Fruit fly (Drosophila melanogaster) whole organism, embryonic: ENCODE measurements around the gene Adsl.

Source experiments
- CG1024 ChIP-seq: fragments of 200-800 bp; sonication (Bioruptor generic); IDR thresholded peaks from 2 replicates; pipeline ENCODE4 v1.3.6; 2022; ENCODE audit warnings: missing biosample characterization, missing genetic modification characterization
- CG10565 ChIP-seq: fragments of 200-800 bp; sonication (Bioruptor generic); optimal IDR thresholded peaks from 3 replicates; lab custom pipeline; 2016; ENCODE audit warnings: missing biosample characterization, mild to moderate bottlenecking, missing genetic modification characterization
- CG11695 ChIP-seq: fragments of 200-800 bp; sonication (Bioruptor generic); IDR thresholded peaks from 3 replicates; pipeline ENCODE4 v1.3.6; 2022; ENCODE audit warnings: missing biosample characterization, missing genetic modification characterization
- CG12744 ChIP-seq: fragments of 200-800 bp; sonication (Bioruptor generic); optimal IDR thresholded peaks from 2 replicates; lab custom pipeline; 2016; ENCODE audit warnings: missing biosample characterization, missing genetic modification characterization
- CG14710 ChIP-seq: fragments of 200-800 bp; sonication (Bioruptor generic); optimal IDR thresholded peaks from 3 replicates; lab custom pipeline; 2019; ENCODE audit warnings: missing biosample characterization, mild to moderate bottlenecking, missing genetic modification characterization, moderate library complexity
- CG15073 ChIP-seq: fragments of 200-800 bp; sonication (Bioruptor generic); optimal IDR thresholded peaks from 2 replicates; lab custom pipeline; 2016; ENCODE audit warnings: missing biosample characterization, missing genetic modification characterization
- CG17359 ChIP-seq: fragments of 200-800 bp; sonication (Bioruptor generic); optimal IDR thresholded peaks from 3 replicates; lab custom pipeline; 2018; ENCODE audit warnings: missing biosample characterization, mild to moderate bottlenecking, missing genetic modification characterization, moderate library complexity
- CG1832 ChIP-seq: fragments of 200-800 bp; sonication (Bioruptor generic); optimal IDR thresholded peaks from 2 replicates; lab custom pipeline; 2017; ENCODE audit warnings: missing biosample characterization, mild to moderate bottlenecking, missing genetic modification characterization, inconsistent platforms
- CG31224 ChIP-seq: fragments of 200-800 bp; sonication (Bioruptor generic); IDR thresholded peaks from 2 replicates; pipeline ENCODE4 v1.3.6; 2022; ENCODE audit warnings: missing biosample characterization, missing genetic modification characterization
- CG32532 ChIP-seq: fragments of 200-800 bp; sonication (Bioruptor generic); IDR thresholded peaks from 2 replicates; pipeline ENCODE4 v1.3.6; 2022; ENCODE audit warnings: missing biosample characterization, missing genetic modification characterization
- CG34422 ChIP-seq: fragments of 200-800 bp; sonication (Bioruptor generic); IDR thresholded peaks from 3 replicates; pipeline ENCODE4 v1.3.6; 2022; ENCODE audit warnings: missing biosample characterization, missing genetic modification characterization
- CG3726 ChIP-seq: fragments of 200-800 bp; sonication (Bioruptor generic); IDR thresholded peaks from 3 replicates; pipeline ENCODE4, ENCODE4 v1.3.6; 2022; ENCODE audit warnings: missing biosample characterization, missing genetic modification characterization
- CG3838 ChIP-seq: fragments of 200-800 bp; sonication (Bioruptor generic); optimal IDR thresholded peaks from 3 replicates; lab custom pipeline; 2016; ENCODE audit warnings: missing biosample characterization, missing genetic modification characterization
- CG4707 ChIP-seq: fragments of 200-800 bp; sonication (Bioruptor generic); optimal IDR thresholded peaks from 2 replicates; lab custom pipeline; 2018; ENCODE audit warnings: missing biosample characterization, mild to moderate bottlenecking, missing genetic modification characterization, moderate library complexity
- CG6689 ChIP-seq: fragments of 200-800 bp; sonication (Bioruptor generic); IDR thresholded peaks from 2 replicates; pipeline ENCODE4 v1.3.6; 2022; ENCODE audit warnings: missing biosample characterization, missing genetic modification characterization
- D19A ChIP-seq: fragments of 200-800 bp; optimal IDR thresholded peaks from 3 replicates; lab custom pipeline; 2019; ENCODE audit warnings: missing biosample characterization, mild to moderate bottlenecking, missing genetic modification characterization, moderate library complexity
- Deaf1 ChIP-seq: fragments of 200-800 bp; optimal IDR thresholded peaks from 3 replicates; lab custom pipeline; 2019; ENCODE audit warnings: missing biosample characterization, mild to moderate bottlenecking, missing genetic modification characterization, moderate library complexity
- Dref ChIP-seq: fragments of 200-800 bp; sonication (Bioruptor generic); IDR thresholded peaks from 2 replicates; pipeline ENCODE4 v1.3.6; 2022; ENCODE audit warnings: missing biosample characterization, missing genetic modification characterization
- Gsc ChIP-seq: fragments of 200-800 bp; sonication (Bioruptor generic); IDR thresholded peaks from 2 replicates; pipeline ENCODE4 v1.3.6; 2022; ENCODE audit warnings: missing biosample characterization, missing genetic modification characterization
- Meics ChIP-seq: fragments of 200-800 bp; sonication (Bioruptor generic); optimal IDR thresholded peaks from 2 replicates; lab custom pipeline; 2017; ENCODE audit warnings: missing biosample characterization, mild to moderate bottlenecking, missing genetic modification characterization
- Nf-YA ChIP-seq: fragments of 200-800 bp; sonication (Bioruptor generic); IDR thresholded peaks from 2 replicates; pipeline ENCODE4 v1.3.6; 2022; ENCODE audit warnings: missing biosample characterization, missing genetic modification characterization
- Scr ChIP-seq: fragments of 200-800 bp; sonication (Bioruptor generic); IDR thresholded peaks from 2 replicates; pipeline ENCODE4 v1.3.6; 2022; ENCODE audit warnings: missing biosample characterization, missing genetic modification characterization; ENCODE audit not compliant: partially characterized antibody
- Sin3A ChIP-seq: fragments of >200 bp; optimal IDR thresholded peaks from 2 replicates; lab custom pipeline; 2018
- Stat92E ChIP-seq, 3 experiments: fragments of >200 bp in 2 of 3; fragments of 200-800 bp in 1 of 3; sonication (Bioruptor generic) in 1 of 3; optimal IDR thresholded peaks; 2 replicates each; lab custom pipeline; 2017 to 2019; ENCODE audit warnings: missing biosample characterization in 3 of 3, missing genetic modification characterization in 3 of 3, mild to moderate bottlenecking in 1 of 3, moderate library complexity in 1 of 3
- Tbp ChIP-seq: fragments of >200 bp; optimal IDR thresholded peaks from 2 replicates; lab custom pipeline; 2018; ENCODE audit warnings: missing biosample characterization, missing genetic modification characterization
- YL-1 ChIP-seq: fragments of 200-800 bp; sonication (Bioruptor generic); optimal IDR thresholded peaks from 3 replicates; lab custom pipeline; 2017; ENCODE audit warnings: missing biosample characterization, mild to moderate bottlenecking, missing genetic modification characterization
- al ChIP-seq: fragments of 200-800 bp; sonication (Bioruptor generic); IDR thresholded peaks from 2 replicates; pipeline ENCODE4 v1.3.6; 2022; ENCODE audit warnings: missing biosample characterization, missing genetic modification characterization
- aop ChIP-seq: fragments of 200-800 bp; sonication (Bioruptor generic); IDR thresholded peaks from 2 replicates; pipeline ENCODE4 v1.3.6; 2022; ENCODE audit warnings: missing biosample characterization, missing genetic modification characterization
- ato ChIP-seq: fragments of 200-800 bp; sonication (Bioruptor generic); IDR thresholded peaks from 2 replicates; pipeline ENCODE4 v1.3.6; 2022; ENCODE audit warnings: missing biosample characterization, missing genetic modification characterization; ENCODE audit not compliant: partially characterized antibody
- bbx ChIP-seq: fragments of 200-800 bp; sonication (Bioruptor generic); IDR thresholded peaks from 2 replicates; pipeline ENCODE4 v1.3.6; 2022; ENCODE audit warnings: missing biosample characterization, missing genetic modification characterization; ENCODE audit not compliant: partially characterized antibody
- ci ChIP-seq: fragments of 200-800 bp; sonication (Bioruptor generic); IDR thresholded peaks from 3 replicates; pipeline ENCODE4 v1.3.6; 2022; ENCODE audit warnings: missing biosample characterization, missing genetic modification characterization
- dpn ChIP-seq, 2 experiments: fragments of 200-800 bp; sonication (Bioruptor generic); optimal IDR thresholded peaks; 3 replicates each; lab custom pipeline; 2016; ENCODE audit warnings: missing biosample characterization in 2 of 2, missing genetic modification characterization in 2 of 2
- dysf ChIP-seq: fragments of 200-800 bp; sonication (Bioruptor generic); IDR thresholded peaks from 3 replicates; pipeline ENCODE4 v1.3.6; 2022; ENCODE audit warnings: missing biosample characterization, missing genetic modification characterization
- eve ChIP-seq, 2 experiments: fragments of >200 bp; optimal IDR thresholded peaks; 2 replicates each; lab custom pipeline; 2017; ENCODE audit warnings: missing biosample characterization in 2 of 2, missing genetic modification characterization in 2 of 2
- fd96Cb ChIP-seq: fragments of 200-800 bp; sonication (Bioruptor generic); optimal IDR thresholded peaks from 2 replicates; lab custom pipeline; 2018; ENCODE audit warnings: missing biosample characterization, mild to moderate bottlenecking, missing genetic modification characterization, moderate library complexity
- fru ChIP-seq: fragments of >200 bp; optimal IDR thresholded peaks from 2 replicates; lab custom pipeline; 2017
- insv ChIP-seq, 2 experiments: fragments of 200-800 bp; sonication (Bioruptor generic); optimal IDR thresholded peaks; 3 replicates each; lab custom pipeline; 2016 to 2018; ENCODE audit warnings: missing biosample characterization in 2 of 2, missing genetic modification characterization in 2 of 2
- knrl ChIP-seq: fragments of 200-800 bp; sonication (Bioruptor generic); IDR thresholded peaks from 3 replicates; pipeline ENCODE4 v1.3.6; 2022; ENCODE audit warnings: missing biosample characterization, missing genetic modification characterization; ENCODE audit not compliant: partially characterized antibody
- mld ChIP-seq: fragments of 200-800 bp; sonication (Bioruptor generic); IDR thresholded peaks from 3 replicates; pipeline ENCODE4 v1.3.6; 2022; ENCODE audit warnings: missing biosample characterization, missing genetic modification characterization; ENCODE audit not compliant: partially characterized antibody
- odd ChIP-seq: fragments of 200-800 bp; sonication (Bioruptor generic); optimal IDR thresholded peaks from 2 replicates; lab custom pipeline; 2017; ENCODE audit warnings: missing biosample characterization, mild to moderate bottlenecking, missing genetic modification characterization
- org-1 ChIP-seq: fragments of 200-800 bp; sonication (Bioruptor generic); optimal IDR thresholded peaks from 2 replicates; lab custom pipeline; 2017; ENCODE audit warnings: missing biosample characterization, missing genetic modification characterization
- otp ChIP-seq: fragments of 200-800 bp; sonication (Bioruptor generic); IDR thresholded peaks from 3 replicates; pipeline ENCODE4, ENCODE4 v1.3.6; 2022; ENCODE audit warnings: missing biosample characterization, missing genetic modification characterization
- sim ChIP-seq: fragments of 200-800 bp; sonication (Bioruptor generic); IDR thresholded peaks from 2 replicates; pipeline ENCODE4 v1.3.6; 2022; ENCODE audit warnings: missing biosample characterization, missing genetic modification characterization
- sisA ChIP-seq: fragments of 200-800 bp; sonication (Bioruptor generic); IDR thresholded peaks from 2 replicates; pipeline ENCODE4 v1.3.6; 2022; ENCODE audit warnings: missing biosample characterization, missing genetic modification characterization
- sob ChIP-seq: fragments of 200-800 bp; sonication (Bioruptor generic); IDR thresholded peaks from 2 replicates; pipeline ENCODE4 v1.3.6; 2022; ENCODE audit warnings: missing biosample characterization, missing genetic modification characterization
- sqz ChIP-seq: fragments of 200-800 bp; sonication (Bioruptor generic); optimal IDR thresholded peaks from 3 replicates; lab custom pipeline; 2018; ENCODE audit warnings: missing biosample characterization, mild to moderate bottlenecking, missing genetic modification characterization
- trh ChIP-seq: fragments of 200-800 bp; sonication (Bioruptor generic); optimal IDR thresholded peaks from 2 replicates; lab custom pipeline; 2016; ENCODE audit warnings: missing biosample characterization, missing genetic modification characterization
- zen ChIP-seq: fragments of 200-800 bp; sonication (Bioruptor generic); optimal IDR thresholded peaks from 3 replicates; lab custom pipeline; 2018; ENCODE audit warnings: missing biosample characterization, mild to moderate bottlenecking, missing genetic modification characterization, moderate library complexity
- zfh2 ChIP-seq: fragments of 200-800 bp; sonication (Bioruptor generic); optimal IDR thresholded peaks from 2 replicates; lab custom pipeline; 2016; ENCODE audit warnings: missing biosample characterization, missing genetic modification characterization

Adsl gene

DNA sequence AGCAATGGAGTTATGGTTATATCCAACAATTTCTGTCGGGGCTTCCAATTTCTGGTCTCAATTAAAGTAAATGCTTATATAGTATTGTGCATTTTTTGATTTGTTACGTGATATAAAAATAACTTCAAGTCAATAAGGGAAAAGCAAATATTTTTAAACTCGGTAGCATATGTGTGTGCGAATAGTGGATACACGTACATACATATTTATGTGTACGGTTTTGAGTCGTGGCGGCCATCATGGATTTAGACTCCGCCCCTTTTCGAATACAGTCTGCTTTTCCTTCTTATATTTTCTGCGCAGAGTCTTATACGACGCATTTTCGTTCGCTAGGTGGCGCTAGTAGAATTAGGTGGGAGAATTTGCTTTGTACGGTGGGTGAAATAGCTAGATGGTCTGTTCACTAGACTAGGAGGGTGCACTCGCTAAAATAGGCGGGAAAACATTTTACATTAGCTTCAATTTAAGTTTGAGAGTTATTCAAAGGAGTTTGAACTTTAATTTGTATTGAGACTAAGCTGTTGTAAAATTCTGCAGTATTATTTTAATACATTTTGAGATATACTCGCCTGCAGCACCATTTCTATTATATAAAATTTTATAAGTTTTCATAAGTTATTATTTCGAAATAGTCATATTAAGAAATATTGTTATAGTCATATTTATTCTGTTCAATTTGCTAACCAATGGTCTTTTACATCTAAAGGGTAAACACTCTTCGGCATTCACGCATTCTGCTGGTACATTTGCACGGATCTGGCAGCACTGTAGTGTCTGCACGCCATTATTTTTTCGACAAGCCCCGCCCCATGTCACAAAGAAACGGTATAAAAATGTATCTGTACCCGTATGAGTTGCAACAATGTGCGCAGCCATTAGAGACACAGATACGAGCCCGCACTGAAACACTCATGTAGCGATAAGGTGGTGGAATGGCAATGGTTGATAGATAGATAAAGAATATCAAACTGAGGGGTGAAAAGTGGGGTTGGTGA, 51.3 kb downstream of the Adsl start:
- no peak for TF ChIP-seq sim
- peak; percentile 35; the same call in 1 of the 2 replicates for TF ChIP-seq sisA
- TF ChIP-seq dpn (GFP tag; optimal IDR thresholded peaks at IDR 0.05; lab: Kevin White, UChicago): peak; percentile 15 to 67
- TF ChIP-seq Nf-YA (GFP tag; lab: Robert Waterston, UW): no peak
- no peak for TF ChIP-seq bbx
- TF ChIP-seq CG3838 (GFP tag; lab: Kevin White, UChicago): peak; percentile 39
- TF ChIP-seq mld (GFP tag; lab: Robert Waterston, UW): 0 out of 3 replicates have a peak, but pooled peaks have one; percentile 36
- TF ChIP-seq CG4707 (GFP tag; lab: Kevin White, UChicago): no peak
- peak in 1 of 2 experiments; percentile 32 for TF ChIP-seq eve (GFP tag; optimal IDR thresholded peaks at IDR 0.05; lab: Kevin White, UChicago)
- peak; percentile 71 for TF ChIP-seq dysf (GFP tag; lab: Robert Waterston, UW)
- peak in 1 of 2 experiments; percentile 87 for TF ChIP-seq insv (GFP tag; optimal IDR thresholded peaks at IDR 0.05; lab: Kevin White, UChicago)
- TF ChIP-seq CG14710 (tag; lab: Kevin White, UChicago): peak; percentile 75
- no peak for TF ChIP-seq Sin3A (lab: Kevin White, UChicago)
- TF ChIP-seq zen (tag; lab: Kevin White, UChicago): peak; percentile 42
- TF ChIP-seq knrl: peak; percentile 53; the same call in 1 of the 3 replicates
- TF ChIP-seq D19A (tag; lab: Kevin White, UChicago): peak; percentile 100
- no peak for TF ChIP-seq CG3726 (GFP tag; lab: Robert Waterston, UW)
- no peak for TF ChIP-seq CG12744 (GFP tag; lab: Kevin White, UChicago)
- TF ChIP-seq CG1832 (GFP tag; lab: Kevin White, UChicago): no peak
- no peak for TF ChIP-seq zfh2
- no peak for TF ChIP-seq Tbp (GFP tag; lab: Kevin White, UChicago)
- TF ChIP-seq fd96Cb (tag; lab: Kevin White, UChicago): peak; percentile 62
- no peak for TF ChIP-seq Scr (GFP tag; lab: Robert Waterston, UW)
- TF ChIP-seq Deaf1 (tag; lab: Kevin White, UChicago): no peak
- TF ChIP-seq CG32532: peak; percentile 67
- no peak for TF ChIP-seq sqz (GFP tag; lab: Kevin White, UChicago)
- TF ChIP-seq CG1024 (GFP tag; lab: Robert Waterston, UW): no peak
- peak; percentile 62; the same call in 1 of the 3 replicates for TF ChIP-seq CG34422 (GFP tag; lab: Robert Waterston, UW)
- no peak for TF ChIP-seq Dref (GFP tag; lab: Robert Waterston, UW)
- TF ChIP-seq Stat92E (GFP tag; optimal IDR thresholded peaks at IDR 0.05; lab: Kevin White, UChicago): peak in 1 of 3 experiments; percentile 10
- no peak for TF ChIP-seq trh (GFP tag; lab: Kevin White, UChicago)
- TF ChIP-seq CG31224 (GFP tag; lab: Robert Waterston, UW): no peak
- TF ChIP-seq odd (GFP tag; lab: Kevin White, UChicago): no peak
- TF ChIP-seq YL-1 (GFP tag; lab: Kevin White, UChicago): no peak
- no peak for TF ChIP-seq aop
- no peak for TF ChIP-seq fru
- peak; percentile 78 for TF ChIP-seq sob (GFP tag; lab: Robert Waterston, UW)
- TF ChIP-seq otp: 0 out of 3 replicates have a peak, but pooled peaks have one; percentile 14
- peak; percentile 54; the same call in 2 of the 3 replicates for TF ChIP-seq ci
- TF ChIP-seq CG6689: peak; percentile 44
- no peak for TF ChIP-seq CG10565 (GFP tag; lab: Kevin White, UChicago)
- peak; percentile 24 for TF ChIP-seq org-1
- no peak for TF ChIP-seq CG15073 (GFP tag; lab: Kevin White, UChicago)
- peak; percentile 54; the same call in 1 of the 3 replicates for TF ChIP-seq CG11695 (GFP tag; lab: Robert Waterston, UW)
- TF ChIP-seq Gsc (GFP tag; lab: Robert Waterston, UW): no peak
- peak; percentile 49; the same call in 1 of the 2 replicates for TF ChIP-seq al
- TF ChIP-seq CG17359: no peak
- TF ChIP-seq ato: no peak
- no peak for TF ChIP-seq Meics (GFP tag; lab: Kevin White, UChicago)
